Worm (Caenorhabditis elegans) whole organism, early embryonic: Measurements from ENCODE around the gene F46G11.6.

Source experiments
- B0310.2 ChIP-seq: sonication (generic microtip); optimal IDR thresholded peaks from 2 replicates; lab custom pipeline; 2016; ENCODE audit warnings: mild to moderate bottlenecking, missing genetic modification characterization, missing compliant biosample characterization
- F13C5.2 ChIP-seq: sonication (generic microtip); optimal IDR thresholded peaks from 2 replicates; lab custom pipeline; 2017; ENCODE audit warnings: mild to moderate bottlenecking, missing genetic modification characterization, inconsistent platforms, missing compliant biosample characterization
- aly-1 ChIP-seq: sonication (generic microtip); optimal IDR thresholded peaks from 2 replicates; lab custom pipeline; 2016; ENCODE audit warnings: missing genetic modification characterization, missing compliant biosample characterization
- ama-1 ChIP-seq: fragments of 150-350 bp; optimal IDR thresholded peaks from 2 replicates; lab custom pipeline; 2014
- ets-7 ChIP-seq: sonication (generic microtip); optimal IDR thresholded peaks from 2 replicates; lab custom pipeline; 2016; ENCODE audit warnings: missing genotype, missing genetic modification characterization, missing compliant biosample characterization
- flt-1 ChIP-seq: fragments of 200-800 bp; sonication (Bioruptor generic); IDR thresholded peaks from 2 replicates; pipeline ENCODE4 v1.3.6; 2022; ENCODE audit warnings: missing genetic modification characterization, missing compliant biosample characterization
- hmbx-1 ChIP-seq: sonication (generic microtip); optimal IDR thresholded peaks from 2 replicates; lab custom pipeline; 2016; ENCODE audit warnings: mild to moderate bottlenecking, missing genetic modification characterization, missing compliant biosample characterization
- hmg-4 ChIP-seq: fragments of 200-800 bp; sonication (Bioruptor generic); optimal IDR thresholded peaks from 2 replicates; lab custom pipeline; 2018; ENCODE audit warnings: mild to moderate bottlenecking, missing genetic modification characterization, missing compliant biosample characterization
- hnd-1 ChIP-seq: sonication (generic microtip); optimal IDR thresholded peaks from 2 replicates; lab custom pipeline; 2016; ENCODE audit warnings: missing genetic modification characterization, missing compliant biosample characterization
- pes-1 ChIP-seq: fragments of 200-800 bp; sonication (Bioruptor generic); IDR thresholded peaks from 2 replicates; pipeline ENCODE4 v1.3.6; 2022; ENCODE audit warnings: missing genetic modification reagents, missing genetic modification characterization, missing compliant biosample characterization
- scrt-1 ChIP-seq: fragments of 200-800 bp; sonication (Bioruptor generic); IDR thresholded peaks from 2 replicates; pipeline ENCODE4 v1.3.6; 2022; ENCODE audit warnings: missing genetic modification characterization, missing compliant biosample characterization
- tbx-11 ChIP-seq: fragments of 200-800 bp; sonication (Bioruptor generic); IDR thresholded peaks from 2 replicates; pipeline ENCODE4 v1.3.6; 2022; ENCODE audit warnings: missing genetic modification characterization, missing compliant biosample characterization
- tbx-37 ChIP-seq: fragments of 200-800 bp; sonication (Bioruptor generic); conservative IDR thresholded peaks from 2 replicates; pipeline ENCODE4 v1.3.6; 2022; ENCODE audit warnings: missing genetic modification reagents, missing genetic modification characterization, missing compliant biosample characterization
- tra-4 ChIP-seq: sonication (generic microtip); optimal IDR thresholded peaks from 2 replicates; lab custom pipeline; 2017; ENCODE audit warnings: missing genetic modification characterization, missing compliant biosample characterization

DNA sequence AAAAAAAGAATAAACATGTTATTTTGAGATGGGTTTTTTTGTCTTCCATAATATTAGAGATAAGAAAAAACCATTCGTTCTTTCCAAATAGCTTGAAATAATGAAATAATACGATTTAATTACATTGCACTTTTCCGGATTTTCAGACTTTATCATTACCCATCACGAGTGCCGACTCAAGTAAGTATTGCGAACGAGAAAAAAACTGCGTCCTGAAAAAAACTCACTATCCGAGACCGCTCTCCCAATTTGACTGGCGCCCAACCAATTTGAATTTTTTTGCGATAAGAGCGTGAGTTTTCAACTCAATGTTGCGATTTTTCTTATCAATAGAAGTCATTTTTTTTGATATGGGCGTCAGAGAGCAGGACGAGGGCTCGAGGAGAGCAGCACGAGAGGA is 26.7 kb downstream of the F46G11.6 start:
- TF ChIP-seq F13C5.2 = no peak
- TF ChIP-seq ets-7 (tag; lab: Kevin White, UChicago) = no peak
- no peak for TF ChIP-seq scrt-1 (GFP tag; lab: Robert Waterston, UW)
- no peak for TF ChIP-seq pes-1 (GFP tag; lab: Robert Waterston, UW)
- TF ChIP-seq tbx-11 (GFP tag; lab: Robert Waterston, UW) = no peak
- no peak for TF ChIP-seq tra-4
- TF ChIP-seq ama-1 (lab: Kevin White, UChicago) = no peak
- TF ChIP-seq tbx-37 (GFP tag; lab: Robert Waterston, UW) = no peak
- TF ChIP-seq flt-1 (GFP tag; lab: Robert Waterston, UW) = no peak
- TF ChIP-seq aly-1 (tag; lab: Kevin White, UChicago) = no peak
- no peak for TF ChIP-seq B0310.2
- TF ChIP-seq hmbx-1 (tag; lab: Kevin White, UChicago) = no peak
- no peak for TF ChIP-seq hnd-1 (tag; lab: Kevin White, UChicago)
- no peak for TF ChIP-seq hmg-4 (GFP tag; lab: Kevin White, UChicago)
